Worm (Caenorhabditis elegans) whole organism, midembryonic: ENCODE measurements around the gene T12D8.5.

Experiments used
- flt-1 ChIP-seq: fragments of 200-800 bp; sonication (Bioruptor generic); IDR thresholded peaks from 2 replicates; pipeline ENCODE4 v1.3.6; 2022; ENCODE audit warnings: missing genetic modification characterization, missing compliant biosample characterization
- klf-2 ChIP-seq: fragments of 200-800 bp; sonication (Bioruptor generic); conservative IDR thresholded peaks from 2 replicates; pipeline ENCODE4 v1.3.6; 2022; ENCODE audit warnings: missing genetic modification reagents, missing genetic modification characterization, missing compliant biosample characterization
- ref-1 ChIP-seq: fragments of 200-800 bp; sonication (Bioruptor generic); conservative IDR thresholded peaks from 2 replicates; pipeline ENCODE4 v1.3.6; 2022; ENCODE audit warnings: missing genetic modification reagents, missing genetic modification characterization, missing compliant biosample characterization
- tab-1 ChIP-seq: fragments of 200-800 bp; sonication (Bioruptor generic); IDR thresholded peaks from 2 replicates; pipeline ENCODE4 v1.3.6; 2022; ENCODE audit warnings: missing genetic modification characterization, missing compliant biosample characterization
- ztf-29 ChIP-seq: fragments of 200-800 bp; sonication (Bioruptor generic); IDR thresholded peaks from 2 replicates; pipeline ENCODE4 v1.3.6; 2022; ENCODE audit warnings: missing genetic modification reagents, missing genetic modification characterization, missing compliant biosample characterization

ce11 chrIII:13642227-13642626 is 15.6 kb upstream of the T12D8.5 start, which contains the start of gene T12D8.10:
- TF ChIP-seq tab-1 (GFP tag; lab: Robert Waterston, UW) (no peak), flt-1 (GFP tag; lab: Robert Waterston, UW) (no peak), klf-2 (GFP tag; lab: Robert Waterston, UW) (no peak), ztf-29 (no peak), ref-1 (GFP tag; lab: Robert Waterston, UW) (no peak)
